In genomic region chrIV:13788652-13789051, ce11 we compare ENCODE assay signal across 5 worm cellular contexts.
TF ChIP-seq lines count a peak whose summit lies in the region.

Gene sas-6 (minus strand): TSS chrIV:13788731.
Gene Y45F10D.7 (plus strand): TSS chrIV:13788907.

TF ChIP-seq in whole organism, L1 larva, 84 proteins besides CTCF, POLR2A, EP300 and RAD21 (continues in another document):
- no peak for TF ChIP-seq hlh-17 (GFP tag; optimal IDR thresholded peaks at IDR 0.05; lab: Kevin White, UChicago; ENCODE audit: borderline replicate concordance)
- peak; percentile 4 for TF ChIP-seq irx-1 (tag; optimal IDR thresholded peaks at IDR 0.05; lab: Kevin White, UChicago)
- TF ChIP-seq xbp-1 (tag; optimal IDR thresholded peaks at IDR 0.05; lab: Kevin White, UChicago) = peak; percentile 35
- peak; percentile 91 to 95 (median 94) for TF ChIP-seq dpl-1 (GFP tag; optimal IDR thresholded peaks at IDR 0.05; lab: Kevin White, UChicago)
- TF ChIP-seq nhr-90 (tag; optimal IDR thresholded peaks at IDR 0.05; lab: Kevin White, UChicago; ENCODE audit: poor library complexity) = peak; percentile 14
- peak; percentile 23 for TF ChIP-seq dsc-1 (tag; optimal IDR thresholded peaks at IDR 0.05; lab: Kevin White, UChicago)
- TF ChIP-seq lsy-2 (tag; optimal IDR thresholded peaks at IDR 0.05; lab: Kevin White, UChicago) = peak; percentile 98 to 99
- peak; percentile 53 for TF ChIP-seq unc-130 (tag; optimal IDR thresholded peaks at IDR 0.05; lab: Kevin White, UChicago)
- peak; percentile 69 for TF ChIP-seq rnt-1 (tag; optimal IDR thresholded peaks at IDR 0.05; lab: Kevin White, UChicago)
- peak in 2 of 6 experiments; percentile 36 to 41 for TF ChIP-seq elt-3 (tag; optimal IDR thresholded peaks at IDR 0.05; lab: Kevin White, UChicago)
- TF ChIP-seq isw-1 (GFP tag; IDR thresholded peaks at IDR 0.05; lab: Robert Waterston, UW) = peak; percentile 32; the same call in 1 of the 2 replicates
- TF ChIP-seq swsn-7 (tag; optimal IDR thresholded peaks at IDR 0.05; lab: Kevin White, UChicago) = peak; percentile 29
- peak; percentile 5 for TF ChIP-seq snpc-4 (tag; optimal IDR thresholded peaks at IDR 0.05; lab: Kevin White, UChicago)
- no peak for TF ChIP-seq ceh-8 (GFP tag; optimal IDR thresholded peaks at IDR 0.05; lab: Kevin White, UChicago)
- TF ChIP-seq fkh-8 (tag; optimal IDR thresholded peaks at IDR 0.05; lab: Kevin White, UChicago) = peak; percentile 51
- no peak for TF ChIP-seq nhr-19 (GFP tag; conservative IDR thresholded peaks at IDR 0.05; lab: Robert Waterston, UW)
- no peak for TF ChIP-seq C34B4.2 (tag; optimal IDR thresholded peaks at IDR 0.05; lab: Kevin White, UChicago)

TF ChIP-seq in whole organism, L3 larva, 47 proteins besides CTCF, POLR2A, EP300 and RAD21 (continues in another document):
- TF ChIP-seq nhr-12 (tag; optimal IDR thresholded peaks at IDR 0.05; lab: Kevin White, UChicago) = no peak
- TF ChIP-seq lin-15B (tag; optimal IDR thresholded peaks at IDR 0.05; lab: Kevin White, UChicago) = peak; percentile 81
- no peak for TF ChIP-seq elt-3 (tag; optimal IDR thresholded peaks at IDR 0.05; lab: Kevin White, UChicago)
- TF ChIP-seq hmg-11 (tag; optimal IDR thresholded peaks at IDR 0.05; lab: Kevin White, UChicago) = peak; percentile 74
- TF ChIP-seq ZK546.5 (tag; optimal IDR thresholded peaks at IDR 0.05; lab: Kevin White, UChicago) = no peak
- TF ChIP-seq fos-1 (tag; optimal IDR thresholded peaks at IDR 0.05; lab: Kevin White, UChicago) = no peak
- peak; percentile 5 for TF ChIP-seq pqm-1 (tag; optimal IDR thresholded peaks at IDR 0.05; lab: Kevin White, UChicago)
- peak; percentile 81 for TF ChIP-seq pha-4 (tag; optimal IDR thresholded peaks at IDR 0.05; lab: Kevin White, UChicago)
- peak; percentile 5 for TF ChIP-seq elt-2 (tag; optimal IDR thresholded peaks at IDR 0.05; lab: Kevin White, UChicago)
- TF ChIP-seq R02D3.7 (tag; optimal IDR thresholded peaks at IDR 0.05; lab: Kevin White, UChicago) = peak; percentile 24
- no peak for TF ChIP-seq nhr-77 (tag; optimal IDR thresholded peaks at IDR 0.05; lab: Kevin White, UChicago)
- TF ChIP-seq fkh-10 (GFP tag; optimal IDR thresholded peaks at IDR 0.05; lab: Kevin White, UChicago) = no peak
- peak; percentile 12 for TF ChIP-seq lsy-12 (tag; optimal IDR thresholded peaks at IDR 0.05; lab: Kevin White, UChicago)
- no peak for TF ChIP-seq nhr-67 (tag; optimal IDR thresholded peaks at IDR 0.05; lab: Kevin White, UChicago)
- no peak for TF ChIP-seq zag-1 (tag; optimal IDR thresholded peaks at IDR 0.05; lab: Kevin White, UChicago)
- no peak for TF ChIP-seq fkh-2 (tag; optimal IDR thresholded peaks at IDR 0.05; lab: Kevin White, UChicago)
- peak; percentile 61 for TF ChIP-seq nhr-25 (tag; optimal IDR thresholded peaks at IDR 0.05; lab: Kevin White, UChicago)
- no peak for TF ChIP-seq nhr-43 (tag; optimal IDR thresholded peaks at IDR 0.05; lab: Kevin White, UChicago; ENCODE audit: poor library complexity, severe bottlenecking)
- TF ChIP-seq nhr-23 (tag; optimal IDR thresholded peaks at IDR 0.05; lab: Kevin White, UChicago) = peak; percentile 59

TF ChIP-seq in whole organism, early embryonic, 17 proteins besides CTCF, POLR2A, EP300 and RAD21:
- TF ChIP-seq flt-1 (GFP tag; IDR thresholded peaks at IDR 0.05; lab: Robert Waterston, UW) (0 out of 2 replicates have a peak, but pooled peaks have one; percentile 22), scrt-1 (GFP tag; IDR thresholded peaks at IDR 0.05; lab: Robert Waterston, UW) (no peak), pes-1 (GFP tag; IDR thresholded peaks at IDR 0.05; lab: Robert Waterston, UW) (0 out of 2 replicates have a peak, but pooled peaks have one; percentile 47), tbx-11 (GFP tag; IDR thresholded peaks at IDR 0.05; lab: Robert Waterston, UW) (0 out of 2 replicates have a peak, but pooled peaks have one; percentile 40), F13C5.2 (tag; optimal IDR thresholded peaks at IDR 0.05; lab: Kevin White, UChicago) (peak; percentile 84)

TF ChIP-seq in whole organism, midembryonic, 9 proteins besides CTCF, POLR2A, EP300 and RAD21:
- TF ChIP-seq ref-1 (GFP tag; conservative IDR thresholded peaks at IDR 0.05; lab: Robert Waterston, UW) = no peak
- TF ChIP-seq med-1 (GFP tag; optimal IDR thresholded peaks at IDR 0.05; lab: Kevin White, UChicago; ENCODE audit: insufficient read depth) = no peak
- no peak for TF ChIP-seq ztf-29 (GFP tag; IDR thresholded peaks at IDR 0.05; lab: Robert Waterston, UW)
- 0 out of 2 replicates have a peak, but pooled peaks have one; percentile 44 for TF ChIP-seq klf-2 (GFP tag; conservative IDR thresholded peaks at IDR 0.05; lab: Robert Waterston, UW)
- TF ChIP-seq ztf-23 (GFP tag; IDR thresholded peaks at IDR 0.05; lab: Robert Waterston, UW) = peak; percentile 60; the same call in 1 of the 2 replicates
- no peak for TF ChIP-seq tab-1 (GFP tag; IDR thresholded peaks at IDR 0.05; lab: Robert Waterston, UW)
- TF ChIP-seq cog-1 (tag; optimal IDR thresholded peaks at IDR 0.05; lab: Kevin White, UChicago) = no peak
- TF ChIP-seq T22C8.4 (GFP tag; IDR thresholded peaks at IDR 0.05; lab: Robert Waterston, UW) = no peak
- TF ChIP-seq flt-1 (GFP tag; IDR thresholded peaks at IDR 0.05; lab: Robert Waterston, UW) = peak; percentile 69; the same call in 1 of the 2 replicates

TF ChIP-seq in whole organism, young adult, 124 proteins besides CTCF, POLR2A, EP300 and RAD21 (continues in another document):
- no peak for TF ChIP-seq akir-1 (GFP tag; optimal IDR thresholded peaks at IDR 0.05; lab: Kevin White, UChicago)
- no peak for TF ChIP-seq aptf-2 (GFP tag; conservative IDR thresholded peaks at IDR 0.05; lab: Robert Waterston, UW)
- TF ChIP-seq lin-26 (GFP tag; IDR thresholded peaks at IDR 0.05; lab: Robert Waterston, UW) = no peak
- no peak for TF ChIP-seq unc-62 (GFP tag; optimal IDR thresholded peaks at IDR 0.05; lab: Kevin White, UChicago)
- TF ChIP-seq Y79H2A.3 (GFP tag; conservative IDR thresholded peaks at IDR 0.05; lab: Robert Waterston, UW) = no peak
- no peak for TF ChIP-seq zim-3 (tag; optimal IDR thresholded peaks at IDR 0.05; lab: Kevin White, UChicago)
- TF ChIP-seq chd-7 (tag; optimal IDR thresholded peaks at IDR 0.05; lab: Kevin White, UChicago) = no peak
- TF ChIP-seq nhr-120 (GFP tag; IDR thresholded peaks at IDR 0.05; lab: Robert Waterston, UW) = no peak
- TF ChIP-seq snpc-1.3 (tag; optimal IDR thresholded peaks at IDR 0.05; lab: Kevin White, UChicago; ENCODE audit: insufficient read depth) = peak; percentile 79
- TF ChIP-seq rec-8 (tag; optimal IDR thresholded peaks at IDR 0.05; lab: Kevin White, UChicago) = no peak
- TF ChIP-seq nhr-27 (tag; optimal IDR thresholded peaks at IDR 0.05; lab: Kevin White, UChicago) = no peak
- TF ChIP-seq Y53F4B.3 (GFP tag; IDR thresholded peaks at IDR 0.05; lab: Robert Waterston, UW) = no peak
- no peak for TF ChIP-seq mes-4 (tag; optimal IDR thresholded peaks at IDR 0.05; lab: Kevin White, UChicago)
- no peak for TF ChIP-seq hlh-26 (GFP tag; conservative IDR thresholded peaks at IDR 0.05; lab: Robert Waterston, UW)
- no peak for TF ChIP-seq K11D2.4 (GFP tag; IDR thresholded peaks at IDR 0.05; lab: Robert Waterston, UW)
- no peak for TF ChIP-seq hmg-20 (GFP tag; IDR thresholded peaks at IDR 0.05; lab: Robert Waterston, UW)
- TF ChIP-seq athp-1 (tag; optimal IDR thresholded peaks at IDR 0.05; lab: Kevin White, UChicago) = no peak
- TF ChIP-seq C17E4.6 (GFP tag; IDR thresholded peaks at IDR 0.05; lab: Robert Waterston, UW) = no peak
- TF ChIP-seq nfyb-1 (GFP tag; IDR thresholded peaks at IDR 0.05; lab: Robert Waterston, UW) = no peak
- TF ChIP-seq F39B2.1 (GFP tag; IDR thresholded peaks at IDR 0.05; lab: Robert Waterston, UW) = no peak
- TF ChIP-seq bed-2 (GFP tag; IDR thresholded peaks at IDR 0.05; lab: Robert Waterston, UW) = no peak
- TF ChIP-seq C06A6.2 (GFP tag; conservative IDR thresholded peaks at IDR 0.05; lab: Robert Waterston, UW) = no peak
- TF ChIP-seq tbp1 (GFP tag; optimal IDR thresholded peaks at IDR 0.05; lab: Kevin White, UChicago) = peak; percentile 62
- TF ChIP-seq sptf-2 (GFP tag; optimal IDR thresholded peaks at IDR 0.05; lab: Kevin White, UChicago) = no peak
- TF ChIP-seq ztf-28 (GFP tag; IDR thresholded peaks at IDR 0.05; lab: Robert Waterston, UW) = no peak
- TF ChIP-seq F57C9.4 (tag; optimal IDR thresholded peaks at IDR 0.05; lab: Kevin White, UChicago) = no peak
- TF ChIP-seq F55B11.4 (tag; optimal IDR thresholded peaks at IDR 0.05; lab: Kevin White, UChicago; ENCODE audit: borderline replicate concordance, insufficient read depth) = no peak
- peak; percentile 68 for TF ChIP-seq F33H1.4 (GFP tag; IDR thresholded peaks at IDR 0.05; lab: Robert Waterston, UW)
- no peak for TF ChIP-seq sdz-38 (tag; optimal IDR thresholded peaks at IDR 0.05; lab: Kevin White, UChicago)
- no peak for TF ChIP-seq ccch-3 (GFP tag; optimal IDR thresholded peaks at IDR 0.05; lab: Kevin White, UChicago)
- no peak for TF ChIP-seq snpc-1.1 (tag; optimal IDR thresholded peaks at IDR 0.05; lab: Kevin White, UChicago; ENCODE audit: insufficient read depth)
- no peak for TF ChIP-seq unc-130 (GFP tag; optimal IDR thresholded peaks at IDR 0.05; lab: Kevin White, UChicago)
- TF ChIP-seq him-1 (tag; optimal IDR thresholded peaks at IDR 0.05; lab: Kevin White, UChicago) = no peak
- no peak for TF ChIP-seq K12H6.12 (tag; optimal IDR thresholded peaks at IDR 0.05; lab: Kevin White, UChicago)
- no peak for TF ChIP-seq ceh-27 (GFP tag; optimal IDR thresholded peaks at IDR 0.05; lab: Kevin White, UChicago)
- peak; percentile 73 for TF ChIP-seq snpc-4 (GFP tag; optimal IDR thresholded peaks at IDR 0.05; lab: Kevin White, UChicago)
- peak in 3 of 4 experiments; percentile 89 to 93 (median 89) for TF ChIP-seq snpc-4 (tag; optimal IDR thresholded peaks at IDR 0.05; lab: Kevin White, UChicago)
- TF ChIP-seq lin-35 (GFP tag; optimal IDR thresholded peaks at IDR 0.05; lab: Kevin White, UChicago) = peak in 1 of 3 experiments; percentile 78
- peak; percentile 72 for TF ChIP-seq madf-6 (GFP tag; IDR thresholded peaks at IDR 0.05; lab: Robert Waterston, UW)
- no peak for TF ChIP-seq bed-1 (GFP tag; IDR thresholded peaks at IDR 0.05; lab: Robert Waterston, UW)
- TF ChIP-seq nhr-90 (tag; optimal IDR thresholded peaks at IDR 0.05; lab: Kevin White, UChicago) = no peak
- peak; percentile 6 for TF ChIP-seq lin-40 (tag; optimal IDR thresholded peaks at IDR 0.05; lab: Kevin White, UChicago)
- TF ChIP-seq rpc-1 (optimal IDR thresholded peaks at IDR 0.05; lab: Kevin White, UChicago) = peak; percentile 6
- TF ChIP-seq rpc-1 (tag; optimal IDR thresholded peaks at IDR 0.05; lab: Kevin White, UChicago) = no peak
- TF ChIP-seq ztf-3 (GFP tag; optimal IDR thresholded peaks at IDR 0.05; lab: Kevin White, UChicago) = no peak
- TF ChIP-seq Y95B8A.8 (GFP tag; IDR thresholded peaks at IDR 0.05; lab: Robert Waterston, UW) = no peak
- TF ChIP-seq cebp-2 (GFP tag; IDR thresholded peaks at IDR 0.05; lab: Robert Waterston, UW) = no peak

Comparison
In these comparisons a context has a peak if more than half of its experiments do, and no peak if none do; other contexts are left out.
1. Of the 8 proteins assayed by ChIP-seq in both whole organism, young adult and whole organism, L1 larva: peak only in whole organism, young adult: none; only in whole organism, L1 larva: nhr-90 and unc-130; in both: dpl-1, efl-1 and snpc-4; in neither: 2; mixed calls (peak in some experiments, not most) for 1.